Worm (Caenorhabditis elegans) whole organism, L2 larva: ENCODE measurements around the gene athp-3.

Source experiments
- aly-2 ChIP-seq: fragments of 150-350 bp; optimal IDR thresholded peaks from 2 replicates; lab custom pipeline; 2014; ENCODE audit warnings: missing biosample characterization, missing genetic modification characterization
- ama-1 ChIP-seq: fragments of 150-350 bp; optimal IDR thresholded peaks from 2 replicates; lab custom pipeline; 2018; ENCODE audit warnings: inconsistent platforms
- elt-3 ChIP-seq: sonication (generic microtip); optimal IDR thresholded peaks from 2 replicates; lab custom pipeline; 2017; ENCODE audit warnings: missing biosample characterization, missing genetic modification characterization
- nhr-11 ChIP-seq: fragments of 150-350 bp; optimal IDR thresholded peaks from 2 replicates; lab custom pipeline; 2014; ENCODE audit warnings: missing biosample characterization, missing genetic modification characterization
- nhr-129 ChIP-seq: fragments of 150-350 bp; optimal IDR thresholded peaks from 2 replicates; lab custom pipeline; 2014; ENCODE audit warnings: missing biosample characterization, missing genetic modification characterization
- nhr-77 ChIP-seq: fragments of 150-350 bp; optimal IDR thresholded peaks from 2 replicates; lab custom pipeline; 2014; ENCODE audit warnings: missing biosample characterization, missing genetic modification characterization
- peb-1 ChIP-seq: fragments of 150-350 bp; optimal IDR thresholded peaks from 2 replicates; lab custom pipeline; 2014; ENCODE audit warnings: missing biosample characterization, missing genetic modification characterization
- skn-1 ChIP-seq: sonication (generic microtip); optimal IDR thresholded peaks from 2 replicates; lab custom pipeline; 2017; ENCODE audit warnings: missing biosample characterization, missing genetic modification characterization
- snpc-4 ChIP-seq: fragments of 150-350 bp; optimal IDR thresholded peaks from 2 replicates; lab custom pipeline; 2014; ENCODE audit warnings: missing biosample characterization, missing genetic modification characterization
- unc-39 ChIP-seq: fragments of 150-350 bp; optimal IDR thresholded peaks from 2 replicates; lab custom pipeline; 2014; ENCODE audit warnings: missing biosample characterization, missing genetic modification characterization

DNA sequence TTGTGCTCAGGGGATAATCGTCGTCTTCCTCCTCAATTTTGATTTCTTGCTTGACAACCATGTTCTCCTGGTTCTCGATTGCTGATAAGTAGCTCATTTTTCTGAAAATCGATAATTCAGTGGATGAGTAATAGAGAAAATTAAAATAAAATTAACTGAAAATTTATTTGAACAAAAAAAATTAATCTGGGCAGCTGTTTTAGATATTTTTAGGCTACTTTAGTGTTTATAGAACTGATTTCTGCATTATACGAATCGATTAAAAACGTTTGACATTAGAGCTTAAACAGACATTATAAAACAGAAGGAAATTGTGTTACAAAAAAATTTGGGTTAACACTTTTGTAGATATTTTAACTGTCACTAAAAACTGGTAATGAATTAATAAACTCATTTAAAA lies at the start of gene athp-3:
- no peak for TF ChIP-seq nhr-129 (tag; lab: Kevin White, UChicago)
- no peak for TF ChIP-seq snpc-4 (tag; lab: Kevin White, UChicago)
- no peak for TF ChIP-seq aly-2
- TF ChIP-seq unc-39 (tag; lab: Kevin White, UChicago): no peak
- TF ChIP-seq nhr-11 (tag; lab: Kevin White, UChicago): no peak
- no peak for TF ChIP-seq nhr-77 (tag; lab: Kevin White, UChicago)
- TF ChIP-seq skn-1 (tag; lab: Kevin White, UChicago): no peak
- no peak for TF ChIP-seq elt-3 (tag; lab: Kevin White, UChicago)
- no peak for TF ChIP-seq ama-1 (lab: Kevin White, UChicago)
- no peak for TF ChIP-seq peb-1 (tag; lab: Kevin White, UChicago)
